Fruit fly (Drosophila melanogaster): ENCODE data around the gene Adhr.

DNA sequence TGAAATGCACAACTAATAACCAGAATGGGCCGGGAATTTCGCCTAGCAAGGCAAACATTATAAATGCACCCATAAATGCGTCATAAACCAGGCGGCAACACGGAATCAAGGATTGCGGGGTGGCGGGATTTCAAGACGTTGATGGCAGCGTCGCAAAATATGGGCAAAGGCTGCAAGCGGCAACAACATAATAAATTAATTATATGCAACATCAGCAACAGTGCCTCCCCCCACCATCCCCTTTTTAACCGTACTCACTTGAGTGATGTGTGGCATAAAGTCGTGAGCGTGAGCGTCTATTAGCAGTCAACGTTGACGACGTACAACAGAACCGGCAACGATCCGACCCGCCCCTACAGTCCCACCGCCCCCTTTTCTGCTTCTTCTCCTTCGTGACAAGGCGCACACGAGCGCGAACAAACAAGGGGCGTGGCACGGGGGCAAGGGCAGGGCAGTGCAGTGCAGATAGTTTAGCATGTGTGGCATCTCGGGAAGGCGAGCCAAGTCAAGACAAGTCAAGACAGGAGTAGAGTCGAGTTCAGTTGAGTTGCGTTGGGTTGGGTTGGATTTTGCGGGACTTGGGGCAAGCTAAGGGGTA, 46.7 kb upstream of the Adhr start:
- TF ChIP-seq CG7045 (GFP tag; optimal IDR thresholded peaks at IDR 0.05): no peak
- TF ChIP-seq Clk (GFP tag; optimal IDR thresholded peaks at IDR 0.05): no peak
- TF ChIP-seq pad (GFP tag; optimal IDR thresholded peaks at IDR 0.05): no peak
- TF ChIP-seq CG33017 (tag; optimal IDR thresholded peaks at IDR 0.05): no peak
- no peak for TF ChIP-seq Mnt (GFP tag; optimal IDR thresholded peaks at IDR 0.05)
- no peak for TF ChIP-seq kay (GFP tag; ENCODE audit: borderline replicate concordance)
- no peak for TF ChIP-seq CG5204 (GFP tag; optimal IDR thresholded peaks at IDR 0.05)
- TF ChIP-seq cnc (optimal IDR thresholded peaks at IDR 0.05): no peak
